Worm (Caenorhabditis elegans) whole organism, late embryonic: ENCODE data around the gene Y37H2A.11.

Experiments used
- C08G9.2 ChIP-seq: sonication (generic microtip); optimal IDR thresholded peaks from 2 replicates; lab custom pipeline; 2016; ENCODE audit warnings: mild to moderate bottlenecking, missing genetic modification characterization, moderate library complexity, missing compliant biosample characterization
- K02D7.2 ChIP-seq: sonication (generic microtip); optimal IDR thresholded peaks from 2 replicates; lab custom pipeline; 2017; ENCODE audit warnings: mild to moderate bottlenecking, missing genetic modification characterization, missing compliant biosample characterization
- K09A11.1 ChIP-seq: sonication (generic microtip); optimal IDR thresholded peaks from 2 replicates; lab custom pipeline; 2017; ENCODE audit warnings: antibody characterized with exemption, mild to moderate bottlenecking, missing genetic modification characterization, missing compliant biosample characterization; ENCODE audit not compliant: insufficient read depth
- T23F11.4 ChIP-seq: fragments of 200-800 bp; sonication (Bioruptor generic); optimal IDR thresholded peaks from 2 replicates; lab custom pipeline; 2018; ENCODE audit warnings: mild to moderate bottlenecking, missing genetic modification characterization, missing compliant biosample characterization
- ceh-14 ChIP-seq: sonication (generic microtip); optimal IDR thresholded peaks from 2 replicates; lab custom pipeline; 2016; ENCODE audit warnings: missing genotype, missing genetic modification characterization, missing compliant biosample characterization
- ceh-19 ChIP-seq: fragments of 200-800 bp; sonication (Bioruptor generic); optimal IDR thresholded peaks from 2 replicates; lab custom pipeline; 2018; ENCODE audit warnings: mild to moderate bottlenecking, missing genetic modification characterization, missing compliant biosample characterization
- ceh-2 ChIP-seq: sonication (generic microtip); optimal IDR thresholded peaks from 2 replicates; lab custom pipeline; 2016; ENCODE audit warnings: missing genotype, missing genetic modification characterization, missing compliant biosample characterization
- ceh-22 ChIP-seq: sonication (generic microtip); optimal IDR thresholded peaks from 2 replicates; lab custom pipeline; 2017; ENCODE audit warnings: missing biosample characterization, missing genetic modification characterization
- ceh-31 ChIP-seq: sonication (generic microtip); optimal IDR thresholded peaks from 2 replicates; lab custom pipeline; 2016; ENCODE audit warnings: missing genetic modification characterization, missing compliant biosample characterization
- ceh-48 ChIP-seq: sonication (generic microtip); optimal IDR thresholded peaks from 2 replicates; lab custom pipeline; 2016; ENCODE audit warnings: missing genetic modification characterization, inconsistent platforms, missing compliant biosample characterization
- ceh-6 ChIP-seq: fragments of 200-800 bp; sonication (Bioruptor generic); optimal IDR thresholded peaks from 2 replicates; lab custom pipeline; 2018; ENCODE audit warnings: mild to moderate bottlenecking, missing genetic modification characterization, missing compliant biosample characterization
- elt-4 ChIP-seq: sonication (generic microtip); optimal IDR thresholded peaks from 2 replicates; lab custom pipeline; 2016; ENCODE audit warnings: missing genetic modification characterization, missing compliant biosample characterization
- ets-4 ChIP-seq: sonication (generic microtip); optimal IDR thresholded peaks from 2 replicates; lab custom pipeline; 2016; ENCODE audit warnings: missing genetic modification characterization, missing compliant biosample characterization
- eyg-1 ChIP-seq: sonication (generic microtip); optimal IDR thresholded peaks from 2 replicates; lab custom pipeline; 2016; ENCODE audit warnings: missing genotype, missing genetic modification characterization, missing compliant biosample characterization
- fax-1 ChIP-seq: sonication (generic microtip); optimal IDR thresholded peaks from 2 replicates; lab custom pipeline; 2016; ENCODE audit warnings: missing genotype, missing genetic modification characterization, missing compliant biosample characterization
- fkh-10 ChIP-seq: fragments of 150-350 bp; optimal IDR thresholded peaks from 2 replicates; lab custom pipeline; 2014; ENCODE audit warnings: missing biosample characterization, missing genetic modification reagents, missing genetic modification characterization
- fkh-6 ChIP-seq: sonication (generic microtip); optimal IDR thresholded peaks from 2 replicates; lab custom pipeline; 2016; ENCODE audit warnings: missing genetic modification characterization, missing compliant biosample characterization
- gmeb-2 ChIP-seq: sonication (generic microtip); optimal IDR thresholded peaks from 2 replicates; lab custom pipeline; 2016; ENCODE audit warnings: missing genetic modification characterization, inconsistent platforms, missing compliant biosample characterization
- hlh-15 ChIP-seq: sonication (generic microtip); optimal IDR thresholded peaks from 2 replicates; lab custom pipeline; 2016; ENCODE audit warnings: missing genetic modification characterization, missing compliant biosample characterization
- hlh-30 ChIP-seq: sonication (generic microtip); optimal IDR thresholded peaks from 2 replicates; lab custom pipeline; 2017; ENCODE audit warnings: antibody characterized with exemption, missing genetic modification characterization, missing compliant biosample characterization; ENCODE audit not compliant: insufficient read depth
- mec-3 ChIP-seq: sonication (generic microtip); optimal IDR thresholded peaks from 2 replicates; lab custom pipeline; 2016; ENCODE audit warnings: borderline replicate concordance, missing genetic modification characterization, missing compliant biosample characterization
- nfya-1 ChIP-seq: sonication (generic microtip); optimal IDR thresholded peaks from 2 replicates; lab custom pipeline; 2017; ENCODE audit warnings: missing genetic modification characterization, mild to moderate bottlenecking, missing compliant biosample characterization, antibody characterized with exemption, moderate library complexity
- npax-4 ChIP-seq: sonication (generic microtip); optimal IDR thresholded peaks from 2 replicates; lab custom pipeline; 2016; ENCODE audit warnings: missing genetic modification characterization, missing compliant biosample characterization
- pag-3 ChIP-seq: sonication (generic microtip); optimal IDR thresholded peaks from 2 replicates; lab custom pipeline; 2016; ENCODE audit warnings: missing compliant biosample characterization, missing genetic modification characterization, borderline replicate concordance
- pax-1 ChIP-seq: fragments of 150-350 bp; optimal IDR thresholded peaks from 2 replicates; lab custom pipeline; 2014; ENCODE audit warnings: missing biosample characterization, missing genetic modification characterization
- pha-2 ChIP-seq: sonication (generic microtip); optimal IDR thresholded peaks from 2 replicates; lab custom pipeline; 2017; ENCODE audit warnings: mild to moderate bottlenecking, missing genetic modification characterization, missing compliant biosample characterization
- pqm-1 ChIP-seq: sonication (generic microtip); optimal IDR thresholded peaks from 2 replicates; lab custom pipeline; 2016; ENCODE audit warnings: missing genetic modification characterization, missing compliant biosample characterization
- sdc-2 ChIP-seq: sonication (generic microtip); optimal IDR thresholded peaks from 2 replicates; lab custom pipeline; 2016; ENCODE audit warnings: missing genotype, missing genetic modification characterization, missing compliant biosample characterization
- sox-2 ChIP-seq: fragments of 200-800 bp; sonication (Bioruptor generic); IDR thresholded peaks from 2 replicates; pipeline ENCODE4 v1.3.6; 2022; ENCODE audit warnings: missing genetic modification reagents, missing genetic modification characterization, missing compliant biosample characterization
- syd-9 ChIP-seq: sonication (generic microtip); optimal IDR thresholded peaks from 2 replicates; lab custom pipeline; 2016; ENCODE audit warnings: mild to moderate bottlenecking, missing genetic modification characterization, moderate library complexity, missing compliant biosample characterization
- tbx-2 ChIP-seq: sonication (generic microtip); optimal IDR thresholded peaks from 2 replicates; lab custom pipeline; 2016; ENCODE audit warnings: missing genetic modification characterization, missing compliant biosample characterization
- unc-3 ChIP-seq, 2 experiments: fragments of 200-800 bp in 1 of 2; sonication (Bioruptor generic) in 1 of 2; sonication (generic microtip) in 1 of 2; conservative IDR thresholded peaks in 1 of 2; optimal IDR thresholded peaks in 1 of 2; 2 replicates each; pipeline versions ENCODE4 v1.3.6 to Lab custom; 2016 to 2022; ENCODE audit warnings: missing compliant biosample characterization in 2 of 2, missing genetic modification characterization in 2 of 2, missing genetic modification reagents in 1 of 2
- unc-55 ChIP-seq: sonication (generic microtip); optimal IDR thresholded peaks from 2 replicates; lab custom pipeline; 2017; ENCODE audit warnings: missing biosample characterization, missing genetic modification reagents, missing genetic modification characterization
- unc-86 ChIP-seq: sonication (generic microtip); optimal IDR thresholded peaks from 2 replicates; lab custom pipeline; 2016; ENCODE audit warnings: missing genetic modification characterization, missing compliant biosample characterization
- zip-5 ChIP-seq: sonication (generic microtip); optimal IDR thresholded peaks from 2 replicates; lab custom pipeline; 2016; ENCODE audit warnings: missing genetic modification characterization, missing compliant biosample characterization
- ztf-16 ChIP-seq: sonication (generic microtip); optimal IDR thresholded peaks from 2 replicates; lab custom pipeline; 2017; ENCODE audit warnings: missing genetic modification characterization, missing compliant biosample characterization

Gene Y37H2A.11

ce11 chrV:18146077-18146476, 4.8 kb downstream of the Y37H2A.11 start, which contains the start of gene C14A6.3:
TSS of gene C14A6.3 (plus strand) at chrV:18146377.
- no peak for TF ChIP-seq K09A11.1
- no peak for TF ChIP-seq tbx-2 (tag; lab: Kevin White, UChicago)
- no peak for TF ChIP-seq ets-4 (tag; lab: Kevin White, UChicago)
- no peak for TF ChIP-seq pax-1 (tag; lab: Kevin White, UChicago)
- no peak for TF ChIP-seq npax-4 (tag; lab: Kevin White, UChicago)
- TF ChIP-seq ceh-48 (tag; lab: Kevin White, UChicago) = no peak
- TF ChIP-seq pag-3 (tag; lab: Kevin White, UChicago) = no peak
- TF ChIP-seq gmeb-2 = no peak
- no peak for TF ChIP-seq sdc-2
- no peak for TF ChIP-seq mec-3
- no peak for TF ChIP-seq elt-4 (tag; lab: Kevin White, UChicago)
- TF ChIP-seq pqm-1 (tag; lab: Kevin White, UChicago) = no peak
- no peak for TF ChIP-seq fkh-10 (GFP tag; lab: Kevin White, UChicago)
- TF ChIP-seq fkh-6 = no peak

DNA sequence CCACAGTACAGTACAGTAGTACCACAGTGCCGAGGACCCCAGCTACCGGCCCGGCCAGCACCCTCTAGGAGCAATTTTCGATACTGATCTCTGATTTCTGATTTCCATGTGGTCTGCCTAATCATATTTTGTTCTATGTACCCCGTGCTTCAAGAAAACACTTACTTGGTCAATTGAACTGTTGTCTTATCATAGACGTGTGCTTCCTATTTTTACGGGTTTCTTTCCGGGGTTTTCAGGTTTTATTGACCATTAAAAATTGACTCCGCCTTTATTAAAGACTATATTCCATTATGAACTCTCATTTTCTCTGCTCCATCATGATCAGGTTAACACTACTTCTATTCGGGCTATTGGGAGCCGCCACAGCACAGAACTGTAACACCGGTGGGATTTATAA, 16.4 kb downstream of the Y37H2A.11 start, which contains the start of gene clec-48:
TSS of gene clec-48 (plus strand) at position 320 of the 400 bp plus-strand sequence.
- no peak for TF ChIP-seq ceh-2 (tag; lab: Kevin White, UChicago)
- no peak for TF ChIP-seq sox-2 (GFP tag; lab: Robert Waterston, UW)
- TF ChIP-seq syd-9 = no peak
- TF ChIP-seq eyg-1 (tag; lab: Kevin White, UChicago) = no peak
- no peak for TF ChIP-seq fkh-6
- TF ChIP-seq ets-4 (tag; lab: Kevin White, UChicago) = no peak
- no peak for TF ChIP-seq zip-5 (tag; lab: Kevin White, UChicago)
- no peak for TF ChIP-seq ceh-14 (tag; lab: Kevin White, UChicago)
- TF ChIP-seq npax-4 (tag; lab: Kevin White, UChicago) = no peak
- TF ChIP-seq ztf-16 (tag; lab: Kevin White, UChicago) = no peak
- TF ChIP-seq C08G9.2 (tag; lab: Kevin White, UChicago) = no peak
- no peak for TF ChIP-seq ceh-19 (GFP tag; lab: Kevin White, UChicago)
- no peak for TF ChIP-seq K02D7.2
- TF ChIP-seq K09A11.1 = no peak
- no peak for TF ChIP-seq unc-55 (GFP tag; lab: Kevin White, UChicago)

- TF ChIP-seq C08G9.2 (tag; lab: Kevin White, UChicago) (no peak), unc-55 (GFP tag; lab: Kevin White, UChicago) (no peak), ets-4 (tag; lab: Kevin White, UChicago) (no peak), ceh-19 (GFP tag; lab: Kevin White, UChicago) (no peak), nfya-1 (tag; lab: Kevin White, UChicago) (no peak), fkh-10 (GFP tag; lab: Kevin White, UChicago) (no peak), fax-1 (tag; lab: Kevin White, UChicago) (no peak), zip-5 (tag; lab: Kevin White, UChicago) (no peak), ztf-16 (tag; lab: Kevin White, UChicago) (no peak), eyg-1 (tag; lab: Kevin White, UChicago) (no peak), unc-86 (tag; lab: Kevin White, UChicago) (no peak)
These were observed 16.9 kb downstream of the Y37H2A.11 start for ce11 chrV:18158172-18158571.

DNA sequence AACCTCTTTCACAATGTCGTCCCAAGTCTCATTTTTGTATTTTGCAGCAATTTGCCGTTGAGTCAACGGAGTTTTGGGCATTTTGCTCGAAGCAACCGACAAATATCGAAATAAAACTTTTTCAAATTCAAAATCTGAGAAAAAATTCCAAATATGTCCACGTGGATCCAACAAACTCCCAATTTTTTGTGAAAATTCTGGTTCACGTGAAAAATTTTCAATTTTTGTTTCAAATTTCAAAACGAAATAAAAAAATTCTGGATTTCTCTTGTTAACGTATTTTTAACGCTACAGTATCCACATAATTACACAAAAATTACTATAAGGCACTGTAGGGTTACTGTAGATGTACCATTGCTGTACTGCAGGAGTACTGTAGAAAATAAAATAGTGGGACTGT, 20.0 kb downstream of the Y37H2A.11 start, which contains the start of gene C14A6.13:
TSS of gene C14A6.13 (minus strand) at position 101 of the 400 bp plus-strand sequence.
- TF ChIP-seq hlh-15 (tag; lab: Kevin White, UChicago) (no peak), npax-4 (tag; lab: Kevin White, UChicago) (no peak), hlh-30 (no peak), ceh-31 (tag; lab: Kevin White, UChicago) (no peak), T23F11.4 (GFP tag; lab: Kevin White, UChicago) (no peak), unc-3 (GFP tag; conservative IDR thresholded peaks at IDR 0.05; lab: Robert Waterston, UW) (no peak), unc-3 (tag; optimal IDR thresholded peaks at IDR 0.05; lab: Kevin White, UChicago) (no peak), K09A11.1 (no peak), pha-2 (tag; lab: Kevin White, UChicago) (no peak), syd-9 (no peak), ceh-6 (GFP tag; lab: Kevin White, UChicago) (no peak), ceh-22 (no peak)
